Worm (Caenorhabditis elegans) whole organism, young adult: ENCODE measurements around the gene F42C5.3.

Experiments used
- B0035.1 ChIP-seq: sonication (generic microtip); optimal IDR thresholded peaks from 2 replicates; lab custom pipeline; 2016; ENCODE audit warnings: missing genetic modification characterization, mild to moderate bottlenecking, missing compliant biosample characterization, missing genotype, missing genetic modification reagents
- C17E4.6 ChIP-seq: fragments of 200-800 bp; sonication (Bioruptor generic); IDR thresholded peaks from 2 replicates; pipeline ENCODE4 v1.3.6; 2022; ENCODE audit warnings: missing genetic modification reagents, missing genetic modification characterization, missing compliant biosample characterization
- F33H1.4 ChIP-seq: fragments of 200-800 bp; sonication (Bioruptor generic); IDR thresholded peaks from 2 replicates; pipeline ENCODE4 v1.3.6; 2022; ENCODE audit warnings: missing genetic modification reagents, missing genetic modification characterization, missing compliant biosample characterization
- F55B11.4 ChIP-seq: sonication (generic microtip); optimal IDR thresholded peaks from 2 replicates; lab custom pipeline; 2016; ENCODE audit warnings: missing compliant biosample characterization, missing genetic modification characterization, borderline replicate concordance; ENCODE audit not compliant: insufficient read depth
- Y67H2A.10 ChIP-seq: fragments of 200-800 bp; sonication (Bioruptor generic); conservative IDR thresholded peaks from 2 replicates; pipeline ENCODE4 v1.3.6; 2022; ENCODE audit warnings: missing genetic modification reagents, missing genetic modification characterization, missing compliant biosample characterization
- Y79H2A.3 ChIP-seq: fragments of 200-800 bp; sonication (Bioruptor generic); conservative IDR thresholded peaks from 2 replicates; pipeline ENCODE4 v1.3.6; 2022; ENCODE audit warnings: missing genetic modification reagents, missing genetic modification characterization, missing compliant biosample characterization
- Y95B8A.8 ChIP-seq: fragments of 200-800 bp; sonication (Bioruptor generic); IDR thresholded peaks from 2 replicates; pipeline ENCODE4 v1.3.6; 2022; ENCODE audit warnings: missing genetic modification reagents, missing genetic modification characterization, missing compliant biosample characterization
- attf-6 ChIP-seq: fragments of 200-800 bp; sonication (Bioruptor generic); IDR thresholded peaks from 2 replicates; pipeline ENCODE4 v1.3.6; 2022; ENCODE audit warnings: missing genetic modification reagents, missing genetic modification characterization, missing compliant biosample characterization
- bed-1 ChIP-seq: fragments of 200-800 bp; sonication (Bioruptor generic); IDR thresholded peaks from 2 replicates; pipeline ENCODE4 v1.3.6; 2022; ENCODE audit warnings: missing genetic modification reagents, missing genetic modification characterization, missing compliant biosample characterization
- bed-2 ChIP-seq: fragments of 200-800 bp; sonication (Bioruptor generic); IDR thresholded peaks from 2 replicates; pipeline ENCODE4 v1.3.6; 2022; ENCODE audit warnings: missing genetic modification reagents, missing genetic modification characterization, missing compliant biosample characterization
- ccch-3 ChIP-seq: fragments of 200-800 bp; sonication (Bioruptor generic); optimal IDR thresholded peaks from 2 replicates; lab custom pipeline; 2018; ENCODE audit warnings: mild to moderate bottlenecking, missing genetic modification characterization, missing compliant biosample characterization
- cebp-2 ChIP-seq: fragments of 200-800 bp; sonication (Bioruptor generic); IDR thresholded peaks from 2 replicates; pipeline ENCODE4 v1.3.6; 2022; ENCODE audit warnings: missing genetic modification characterization, missing compliant biosample characterization
- ceh-100 ChIP-seq: fragments of 200-800 bp; sonication (Bioruptor generic); IDR thresholded peaks from 2 replicates; pipeline ENCODE4 v1.3.6; 2022; ENCODE audit warnings: missing genetic modification reagents, missing genetic modification characterization, missing compliant biosample characterization
- ceh-40 ChIP-seq: fragments of 200-800 bp; sonication (Bioruptor generic); IDR thresholded peaks from 2 replicates; pipeline ENCODE4 v1.3.6; 2022; ENCODE audit warnings: missing genetic modification characterization, missing compliant biosample characterization
- ceh-58 ChIP-seq: fragments of 200-800 bp; sonication (Bioruptor generic); IDR thresholded peaks from 2 replicates; pipeline ENCODE4 v1.3.6; 2022; ENCODE audit warnings: missing genetic modification characterization, missing compliant biosample characterization
- die-1 ChIP-seq: sonication (generic microtip); optimal IDR thresholded peaks from 2 replicates; lab custom pipeline; 2016; ENCODE audit warnings: missing genotype, mild to moderate bottlenecking, missing genetic modification characterization, missing compliant biosample characterization
- dox-1 ChIP-seq: fragments of 200-800 bp; sonication (Bioruptor generic); IDR thresholded peaks from 2 replicates; pipeline ENCODE4 v1.3.6; 2022; ENCODE audit warnings: missing genetic modification reagents, missing genetic modification characterization, missing compliant biosample characterization
- dpff-1 ChIP-seq: sonication (generic microtip); optimal IDR thresholded peaks from 2 replicates; lab custom pipeline; 2017; ENCODE audit warnings: mild to moderate bottlenecking, missing genetic modification characterization, missing compliant biosample characterization
- egl-18 ChIP-seq: fragments of 200-800 bp; sonication (Bioruptor generic); IDR thresholded peaks from 2 replicates; pipeline ENCODE4 v1.3.6; 2022; ENCODE audit warnings: missing genetic modification reagents, missing genetic modification characterization, missing compliant biosample characterization
- egrh-3 ChIP-seq: fragments of 200-800 bp; sonication (Bioruptor generic); IDR thresholded peaks from 2 replicates; pipeline ENCODE4 v1.3.6; 2022; ENCODE audit warnings: missing genetic modification reagents, missing genetic modification characterization, missing compliant biosample characterization
- ekl-4 ChIP-seq: fragments of 200-800 bp; sonication (Bioruptor generic); IDR thresholded peaks from 2 replicates; pipeline ENCODE4 v1.3.6; 2022; ENCODE audit warnings: missing genetic modification reagents, missing genetic modification characterization, missing compliant biosample characterization
- hlh-12 ChIP-seq: sonication (generic microtip); optimal IDR thresholded peaks from 2 replicates; lab custom pipeline; 2016; ENCODE audit warnings: missing genetic modification characterization, missing compliant biosample characterization
- hmg-1.2 ChIP-seq: fragments of 200-800 bp; sonication (Bioruptor generic); IDR thresholded peaks from 2 replicates; pipeline ENCODE4 v1.3.6; 2022; ENCODE audit warnings: missing genetic modification reagents, missing genetic modification characterization, missing compliant biosample characterization
- hsf-1 ChIP-seq: fragments of 200-800 bp; sonication (Bioruptor generic); IDR thresholded peaks from 2 replicates; pipeline ENCODE4 v1.3.6; 2022; ENCODE audit warnings: missing genetic modification reagents, missing genetic modification characterization, missing compliant biosample characterization
- let-526 ChIP-seq: fragments of 200-800 bp; sonication (Bioruptor generic); IDR thresholded peaks from 2 replicates; pipeline ENCODE4 v1.3.6; 2022; ENCODE audit warnings: missing genetic modification reagents, missing genetic modification characterization, missing compliant biosample characterization
- lin-26 ChIP-seq: fragments of 200-800 bp; sonication (Bioruptor generic); IDR thresholded peaks from 2 replicates; pipeline ENCODE4 v1.3.6; 2022; ENCODE audit warnings: missing genetic modification reagents, missing genetic modification characterization, missing compliant biosample characterization
- lin-40 ChIP-seq: sonication (generic microtip); optimal IDR thresholded peaks from 2 replicates; lab custom pipeline; 2016; ENCODE audit warnings: missing genetic modification characterization, mild to moderate bottlenecking, missing compliant biosample characterization, missing genotype, missing genetic modification reagents
- lsl-1 ChIP-seq: fragments of 200-800 bp; sonication (Bioruptor generic); optimal IDR thresholded peaks from 2 replicates; lab custom pipeline; 2018; ENCODE audit warnings: mild to moderate bottlenecking, missing genetic modification characterization, moderate library complexity, missing compliant biosample characterization
- madf-6 ChIP-seq: fragments of 200-800 bp; sonication (Bioruptor generic); IDR thresholded peaks from 2 replicates; pipeline ENCODE4 v1.3.6; 2022; ENCODE audit warnings: missing genetic modification reagents, missing genetic modification characterization, missing compliant biosample characterization
- madf-8 ChIP-seq: fragments of 200-800 bp; sonication (Bioruptor generic); conservative IDR thresholded peaks from 2 replicates; pipeline ENCODE4 v1.3.6; 2022; ENCODE audit warnings: missing genetic modification reagents, missing genetic modification characterization, missing compliant biosample characterization
- nfyb-1 ChIP-seq: fragments of 200-800 bp; sonication (Bioruptor generic); IDR thresholded peaks from 2 replicates; pipeline ENCODE4 v1.3.6; 2022; ENCODE audit warnings: missing genetic modification reagents, missing genetic modification characterization, missing compliant biosample characterization
- nhr-120 ChIP-seq: fragments of 200-800 bp; sonication (Bioruptor generic); IDR thresholded peaks from 2 replicates; pipeline ENCODE4 v1.3.6; 2022; ENCODE audit warnings: missing genetic modification characterization, missing compliant biosample characterization
- pbrm-1 ChIP-seq: fragments of 200-800 bp; sonication (Bioruptor generic); IDR thresholded peaks from 2 replicates; pipeline ENCODE4 v1.3.6; 2022; ENCODE audit warnings: missing genetic modification reagents, missing genetic modification characterization, missing compliant biosample characterization
- rec-8 ChIP-seq, 2 experiments: sonication (generic microtip); optimal IDR thresholded peaks; 2 replicates each; lab custom pipeline; 2016; ENCODE audit warnings: mild to moderate bottlenecking in 2 of 2, missing genetic modification characterization in 2 of 2, missing genetic modification reagents in 2 of 2, missing genotype in 2 of 2, missing biosample characterization in 1 of 2, missing compliant biosample characterization in 1 of 2, moderate library complexity in 1 of 2
- repo-1 ChIP-seq: sonication (generic microtip); optimal IDR thresholded peaks from 2 replicates; lab custom pipeline; 2017; ENCODE audit warnings: mild to moderate bottlenecking, missing genetic modification characterization, missing compliant biosample characterization
- sea-2 ChIP-seq: fragments of 200-800 bp; sonication (Bioruptor generic); IDR thresholded peaks from 2 replicates; pipeline ENCODE4 v1.3.6; 2022; ENCODE audit warnings: missing genetic modification characterization, missing compliant biosample characterization
- snpc-1.1 ChIP-seq: sonication (generic microtip); optimal IDR thresholded peaks from 2 replicates; lab custom pipeline; 2017; ENCODE audit warnings: missing genetic modification characterization, mild to moderate bottlenecking, missing compliant biosample characterization, antibody characterized with exemption, moderate library complexity, missing genotype, missing genetic modification reagents; ENCODE audit not compliant: insufficient read depth
- snpc-3.4 ChIP-seq: sonication (generic microtip); optimal IDR thresholded peaks from 2 replicates; lab custom pipeline; 2017; ENCODE audit warnings: missing genetic modification characterization, mild to moderate bottlenecking, missing compliant biosample characterization, antibody characterized with exemption, moderate library complexity, missing genotype, missing genetic modification reagents
- snpc-4 ChIP-seq, 5 experiments: fragments of 150-350 bp in 1 of 5; sonication (generic microtip) in 4 of 5; optimal IDR thresholded peaks; 2 replicates each; lab custom pipeline; 2014 to 2018; ENCODE audit warnings: missing genetic modification characterization in 5 of 5, missing biosample characterization in 3 of 5, antibody characterized with exemption in 2 of 5, mild to moderate bottlenecking in 2 of 5, missing compliant biosample characterization in 2 of 5, missing genotype in 2 of 5, moderate library complexity in 2 of 5, missing genetic modification reagents in 1 of 5
- sptf-2 ChIP-seq: fragments of 200-800 bp; sonication (Bioruptor generic); optimal IDR thresholded peaks from 2 replicates; lab custom pipeline; 2018; ENCODE audit warnings: mild to moderate bottlenecking, missing genetic modification characterization, missing compliant biosample characterization
- zfh-2 ChIP-seq: fragments of 200-800 bp; sonication (Bioruptor generic); conservative IDR thresholded peaks from 2 replicates; pipeline ENCODE4 v1.3.6; 2022; ENCODE audit warnings: missing genetic modification reagents, missing genetic modification characterization, missing compliant biosample characterization
- zim-3 ChIP-seq: sonication (generic microtip); optimal IDR thresholded peaks from 2 replicates; lab custom pipeline; 2017; ENCODE audit warnings: mild to moderate bottlenecking, missing genetic modification characterization, moderate library complexity, missing compliant biosample characterization
- ztf-26 ChIP-seq: sonication (generic microtip); optimal IDR thresholded peaks from 2 replicates; lab custom pipeline; 2017; ENCODE audit warnings: missing genetic modification characterization, missing compliant biosample characterization

F42C5.3 gene

ce11 chrIV:7313962-7314361 lies 26.6 kb upstream of the F42C5.3 start (continued):
- TF ChIP-seq rec-8 (tag; optimal IDR thresholded peaks at IDR 0.05; lab: Kevin White, UChicago), result no peak
- peak; percentile 29 for TF ChIP-seq repo-1
- no peak for TF ChIP-seq Y95B8A.8 (GFP tag; lab: Robert Waterston, UW)
- peak; percentile 49 for TF ChIP-seq lin-40 (tag; lab: Kevin White, UChicago)
- TF ChIP-seq F55B11.4 (tag; lab: Kevin White, UChicago), result no peak
- no peak for TF ChIP-seq die-1
- peak; percentile 32; the same call in 1 of the 2 replicates for TF ChIP-seq pbrm-1 (GFP tag; lab: Robert Waterston, UW)

ce11 chrIV:7313397-7313910 lies 26.1 kb upstream of the F42C5.3 start, which contains the start of gene rps-8:
rps-8 (minus strand) TSS chrIV:7313860.
- TF ChIP-seq F33H1.4 (GFP tag; lab: Robert Waterston, UW), result peak; percentile 25; the same call in 1 of the 2 replicates
- TF ChIP-seq ekl-4 (GFP tag; lab: Robert Waterston, UW), result 0 out of 2 replicates have a peak, but pooled peaks have one; percentile 24
- TF ChIP-seq Y67H2A.10 (GFP tag; lab: Robert Waterston, UW), result no peak
- TF ChIP-seq lin-26, result peak; percentile 42; the same call in 1 of the 2 replicates
- TF ChIP-seq Y79H2A.3 (GFP tag; lab: Robert Waterston, UW), result 0 out of 2 replicates have a peak, but pooled peaks have one; percentile 15
- peak; percentile 62; the same call in 1 of the 2 replicates for TF ChIP-seq ceh-40 (GFP tag; lab: Robert Waterston, UW)
- TF ChIP-seq hmg-1.2 (GFP tag; lab: Robert Waterston, UW), result 0 out of 2 replicates have a peak, but pooled peaks have one; percentile 4
- TF ChIP-seq snpc-4 (GFP tag; optimal IDR thresholded peaks at IDR 0.05; lab: Kevin White, UChicago), result no peak
- no peak for TF ChIP-seq snpc-4 (tag; optimal IDR thresholded peaks at IDR 0.05; lab: Kevin White, UChicago)
- TF ChIP-seq madf-6 (GFP tag; lab: Robert Waterston, UW), result peak; percentile 15; the same call in 1 of the 2 replicates
- 0 out of 2 replicates have a peak, but pooled peaks have one; percentile 34 for TF ChIP-seq ceh-100 (GFP tag; lab: Robert Waterston, UW)
- peak; percentile 29 for TF ChIP-seq sptf-2 (GFP tag; lab: Kevin White, UChicago)
- no peak for TF ChIP-seq nfyb-1 (GFP tag; lab: Robert Waterston, UW)
- TF ChIP-seq lsl-1 (GFP tag; lab: Kevin White, UChicago), result peak; percentile 30
- TF ChIP-seq rec-8 (tag; optimal IDR thresholded peaks at IDR 0.05; lab: Kevin White, UChicago), result no peak
- TF ChIP-seq cebp-2, result no peak
- TF ChIP-seq ztf-26 (tag; lab: Kevin White, UChicago), result no peak
- no peak for TF ChIP-seq B0035.1 (tag; lab: Kevin White, UChicago)
- TF ChIP-seq zim-3 (tag; lab: Kevin White, UChicago), result no peak
- TF ChIP-seq dox-1, result peak; percentile 80
- no peak for TF ChIP-seq ccch-3 (GFP tag; lab: Kevin White, UChicago)
- TF ChIP-seq zfh-2 (GFP tag; lab: Robert Waterston, UW), result peak; percentile 22; the same call in 1 of the 2 replicates
- TF ChIP-seq egl-18, result 0 out of 2 replicates have a peak, but pooled peaks have one; percentile 21
- TF ChIP-seq egrh-3, result no peak
- 0 out of 2 replicates have a peak, but pooled peaks have one; percentile 43 for TF ChIP-seq attf-6
- no peak for TF ChIP-seq madf-8 (GFP tag; lab: Robert Waterston, UW)

- TF ChIP-seq hsf-1 (0 out of 2 replicates have a peak, but pooled peaks have one; percentile 58), bed-2 (GFP tag; lab: Robert Waterston, UW) (no peak), bed-1 (GFP tag; lab: Robert Waterston, UW) (0 out of 2 replicates have a peak, but pooled peaks have one; percentile 23), let-526 (GFP tag; lab: Robert Waterston, UW) (no peak), madf-8 (GFP tag; lab: Robert Waterston, UW) (0 out of 2 replicates have a peak, but pooled peaks have one; percentile 4), sea-2 (GFP tag; lab: Robert Waterston, UW) (no peak), ceh-58 (GFP tag; lab: Robert Waterston, UW) (no peak), ceh-100 (GFP tag; lab: Robert Waterston, UW) (no peak), nfyb-1 (GFP tag; lab: Robert Waterston, UW) (0 out of 2 replicates have a peak, but pooled peaks have one; percentile 28), dpff-1 (tag; lab: Kevin White, UChicago) (no peak), snpc-3.4 (tag; lab: Kevin White, UChicago) (peak; percentile 51), hlh-12 (tag; lab: Kevin White, UChicago) (no peak), C17E4.6 (no peak), snpc-1.1 (tag; lab: Kevin White, UChicago) (peak; percentile 18), nhr-120 (GFP tag; lab: Robert Waterston, UW) (no peak)
Measured at ce11 chrIV:7312620-7313194, 25.3 kb upstream of the F42C5.3 start.
